Worm (Caenorhabditis elegans) whole organism, young adult: ENCODE results near the gene prp-9.

ENCODE experiments used
- B0019.2 ChIP-seq: fragments of 200-800 bp; sonication (Bioruptor generic); conservative IDR thresholded peaks from 2 replicates; pipeline ENCODE4 v1.3.6; 2022; ENCODE audit warnings: missing genetic modification reagents, missing genetic modification characterization, missing compliant biosample characterization
- B0035.1 ChIP-seq: sonication (generic microtip); optimal IDR thresholded peaks from 2 replicates; lab custom pipeline; 2016; ENCODE audit warnings: missing genetic modification characterization, mild to moderate bottlenecking, missing compliant biosample characterization, missing genotype, missing genetic modification reagents
- C17E4.6 ChIP-seq: fragments of 200-800 bp; sonication (Bioruptor generic); IDR thresholded peaks from 2 replicates; pipeline ENCODE4 v1.3.6; 2022; ENCODE audit warnings: missing genetic modification reagents, missing genetic modification characterization, missing compliant biosample characterization
- D2030.7 ChIP-seq: fragments of 200-800 bp; sonication (Bioruptor generic); IDR thresholded peaks from 2 replicates; pipeline ENCODE4 v1.3.6; 2022; ENCODE audit warnings: missing genetic modification reagents, missing genetic modification characterization, missing compliant biosample characterization
- F22D6.2 ChIP-seq: sonication (generic microtip); optimal IDR thresholded peaks from 2 replicates; lab custom pipeline; 2016; ENCODE audit warnings: mild to moderate bottlenecking, missing genetic modification characterization, missing compliant biosample characterization
- F37B4.10 ChIP-seq: fragments of 200-800 bp; sonication (Bioruptor generic); IDR thresholded peaks from 2 replicates; pipeline ENCODE4 v1.3.6; 2022; ENCODE audit warnings: missing genetic modification characterization, missing compliant biosample characterization
- F57A8.1 ChIP-seq: fragments of 200-800 bp; sonication (Bioruptor generic); optimal IDR thresholded peaks from 2 replicates; lab custom pipeline; 2018; ENCODE audit warnings: mild to moderate bottlenecking, missing genetic modification characterization, moderate library complexity, missing compliant biosample characterization
- F57C9.4 ChIP-seq: sonication (generic microtip); optimal IDR thresholded peaks from 2 replicates; lab custom pipeline; 2017; ENCODE audit warnings: mild to moderate bottlenecking, missing genetic modification characterization, missing compliant biosample characterization
- K11D2.4 ChIP-seq: fragments of 200-800 bp; sonication (Bioruptor generic); IDR thresholded peaks from 2 replicates; pipeline ENCODE4 v1.3.6; 2022; ENCODE audit warnings: missing genetic modification reagents, missing genetic modification characterization, missing compliant biosample characterization
- T26A5.8 ChIP-seq: sonication (generic microtip); optimal IDR thresholded peaks from 2 replicates; lab custom pipeline; 2016; ENCODE audit warnings: missing genetic modification characterization, missing compliant biosample characterization
- Y53G8AR.9 ChIP-seq: fragments of 200-800 bp; sonication (Bioruptor generic); conservative IDR thresholded peaks from 2 replicates; pipeline ENCODE4 v1.3.6; 2022; ENCODE audit warnings: missing genetic modification reagents, missing genetic modification characterization, missing compliant biosample characterization
- ZK185.1 ChIP-seq: sonication (generic microtip); optimal IDR thresholded peaks from 2 replicates; lab custom pipeline; 2016; ENCODE audit warnings: mild to moderate bottlenecking, missing genetic modification characterization, missing compliant biosample characterization; ENCODE audit not compliant: poor library complexity, severe bottlenecking
- ama-1 ChIP-seq, 3 experiments: fragments of 150-350 bp in 1 of 3; sonication (generic microtip) in 2 of 3; optimal IDR thresholded peaks; 2 replicates each; lab custom pipeline; 2014 to 2018; ENCODE audit warnings: missing biosample characterization in 2 of 3, missing genetic modification characterization in 2 of 3, missing genetic modification reagents in 2 of 3
- aptf-2 ChIP-seq: fragments of 200-800 bp; sonication (Bioruptor generic); conservative IDR thresholded peaks from 2 replicates; pipeline ENCODE4 v1.3.6; 2022; ENCODE audit warnings: missing genetic modification reagents, missing genetic modification characterization, missing compliant biosample characterization
- aptf-3 ChIP-seq: fragments of 200-800 bp; sonication (Bioruptor generic); IDR thresholded peaks from 2 replicates; pipeline ENCODE4 v1.3.6; 2022; ENCODE audit warnings: missing genetic modification characterization, missing compliant biosample characterization
- attf-3 ChIP-seq: fragments of 200-800 bp; sonication (Bioruptor generic); conservative IDR thresholded peaks from 2 replicates; pipeline ENCODE4 v1.3.6; 2022; ENCODE audit warnings: missing genetic modification reagents, missing genetic modification characterization, missing compliant biosample characterization
- attf-5 ChIP-seq: fragments of 200-800 bp; sonication (Bioruptor generic); optimal IDR thresholded peaks from 2 replicates; lab custom pipeline; 2018; ENCODE audit warnings: mild to moderate bottlenecking, missing genetic modification characterization, missing compliant biosample characterization
- attf-6 ChIP-seq: fragments of 200-800 bp; sonication (Bioruptor generic); IDR thresholded peaks from 2 replicates; pipeline ENCODE4 v1.3.6; 2022; ENCODE audit warnings: missing genetic modification reagents, missing genetic modification characterization, missing compliant biosample characterization
- bed-1 ChIP-seq: fragments of 200-800 bp; sonication (Bioruptor generic); IDR thresholded peaks from 2 replicates; pipeline ENCODE4 v1.3.6; 2022; ENCODE audit warnings: missing genetic modification reagents, missing genetic modification characterization, missing compliant biosample characterization
- bed-2 ChIP-seq: fragments of 200-800 bp; sonication (Bioruptor generic); IDR thresholded peaks from 2 replicates; pipeline ENCODE4 v1.3.6; 2022; ENCODE audit warnings: missing genetic modification reagents, missing genetic modification characterization, missing compliant biosample characterization
- ceh-40 ChIP-seq: fragments of 200-800 bp; sonication (Bioruptor generic); IDR thresholded peaks from 2 replicates; pipeline ENCODE4 v1.3.6; 2022; ENCODE audit warnings: missing genetic modification characterization, missing compliant biosample characterization
- ceh-58 ChIP-seq: fragments of 200-800 bp; sonication (Bioruptor generic); IDR thresholded peaks from 2 replicates; pipeline ENCODE4 v1.3.6; 2022; ENCODE audit warnings: missing genetic modification characterization, missing compliant biosample characterization
- dpff-1 ChIP-seq: sonication (generic microtip); optimal IDR thresholded peaks from 2 replicates; lab custom pipeline; 2017; ENCODE audit warnings: mild to moderate bottlenecking, missing genetic modification characterization, missing compliant biosample characterization
- dpl-1 ChIP-seq: fragments of 150-350 bp; optimal IDR thresholded peaks from 2 replicates; lab custom pipeline; 2014; ENCODE audit warnings: missing biosample characterization, missing genetic modification reagents, missing genetic modification characterization
- egl-18 ChIP-seq: fragments of 200-800 bp; sonication (Bioruptor generic); IDR thresholded peaks from 2 replicates; pipeline ENCODE4 v1.3.6; 2022; ENCODE audit warnings: missing genetic modification reagents, missing genetic modification characterization, missing compliant biosample characterization
- ets-4 ChIP-seq: fragments of 200-800 bp; sonication (Bioruptor generic); optimal IDR thresholded peaks from 2 replicates; lab custom pipeline; 2018; ENCODE audit warnings: mild to moderate bottlenecking, missing genetic modification characterization, missing compliant biosample characterization
- gei-17 ChIP-seq: fragments of 200-800 bp; sonication (Bioruptor generic); optimal IDR thresholded peaks from 2 replicates; lab custom pipeline; 2018; ENCODE audit warnings: mild to moderate bottlenecking, missing genetic modification characterization, missing compliant biosample characterization
- hlh-12 ChIP-seq: sonication (generic microtip); optimal IDR thresholded peaks from 2 replicates; lab custom pipeline; 2016; ENCODE audit warnings: missing genetic modification characterization, missing compliant biosample characterization
- hlh-26 ChIP-seq: fragments of 200-800 bp; sonication (Bioruptor generic); conservative IDR thresholded peaks from 2 replicates; pipeline ENCODE4 v1.3.6; 2022; ENCODE audit warnings: missing genetic modification reagents, missing genetic modification characterization, missing compliant biosample characterization
- hrde-1 ChIP-seq: sonication (generic microtip); optimal IDR thresholded peaks from 2 replicates; lab custom pipeline; 2016; ENCODE audit warnings: missing genetic modification characterization, mild to moderate bottlenecking, missing compliant biosample characterization, moderate library complexity, missing genotype, missing genetic modification reagents, borderline replicate concordance
- lin-35 ChIP-seq, 3 experiments: fragments of 150-350 bp in 2 of 3; sonication (generic microtip) in 1 of 3; optimal IDR thresholded peaks; 2 replicates each; lab custom pipeline; 2014 to 2018; ENCODE audit warnings: missing biosample characterization in 3 of 3, missing genetic modification characterization in 3 of 3, missing genetic modification reagents in 3 of 3
- madf-8 ChIP-seq: fragments of 200-800 bp; sonication (Bioruptor generic); conservative IDR thresholded peaks from 2 replicates; pipeline ENCODE4 v1.3.6; 2022; ENCODE audit warnings: missing genetic modification reagents, missing genetic modification characterization, missing compliant biosample characterization
- nfyb-1 ChIP-seq: fragments of 200-800 bp; sonication (Bioruptor generic); IDR thresholded peaks from 2 replicates; pipeline ENCODE4 v1.3.6; 2022; ENCODE audit warnings: missing genetic modification reagents, missing genetic modification characterization, missing compliant biosample characterization
- nhr-179 ChIP-seq: sonication (generic microtip); optimal IDR thresholded peaks from 2 replicates; lab custom pipeline; 2016; ENCODE audit warnings: mild to moderate bottlenecking, missing genetic modification characterization, missing compliant biosample characterization
- nhr-90 ChIP-seq: sonication (generic microtip); optimal IDR thresholded peaks from 2 replicates; lab custom pipeline; 2016; ENCODE audit warnings: missing genotype, mild to moderate bottlenecking, missing genetic modification characterization, missing compliant biosample characterization
- pha-4 ChIP-seq: fragments of 150-350 bp; sonication (generic microtip); optimal IDR thresholded peaks from 2 replicates; lab custom pipeline; 2014; ENCODE audit warnings: missing biosample characterization, missing genetic modification reagents, missing genetic modification characterization
- rpc-1 ChIP-seq, 2 experiments: fragments of 150-350 bp in 1 of 2; sonication (generic microtip) in 1 of 2; optimal IDR thresholded peaks; 2 replicates each; lab custom pipeline; 2014 to 2018; ENCODE audit warnings: missing biosample characterization in 1 of 2, missing genetic modification characterization in 1 of 2, missing genetic modification reagents in 1 of 2, missing genotype in 1 of 2
- snpc-1.3 ChIP-seq: sonication (generic microtip); optimal IDR thresholded peaks from 2 replicates; lab custom pipeline; 2017; ENCODE audit warnings: missing genetic modification characterization, mild to moderate bottlenecking, missing compliant biosample characterization, antibody characterized with exemption, moderate library complexity, missing genotype, missing genetic modification reagents; ENCODE audit not compliant: insufficient read depth
- snpc-4 ChIP-seq, 5 experiments: fragments of 150-350 bp in 1 of 5; sonication (generic microtip) in 4 of 5; optimal IDR thresholded peaks; 2 replicates each; lab custom pipeline; 2014 to 2018; ENCODE audit warnings: missing genetic modification characterization in 5 of 5, missing biosample characterization in 3 of 5, antibody characterized with exemption in 2 of 5, mild to moderate bottlenecking in 2 of 5, missing compliant biosample characterization in 2 of 5, missing genotype in 2 of 5, moderate library complexity in 2 of 5, missing genetic modification reagents in 1 of 5
- somi-1 ChIP-seq: fragments of 200-800 bp; sonication (Bioruptor generic); optimal IDR thresholded peaks from 2 replicates; lab custom pipeline; 2018; ENCODE audit warnings: mild to moderate bottlenecking, missing genetic modification characterization, missing compliant biosample characterization
- tbp1 ChIP-seq: fragments of 200-800 bp; sonication (Bioruptor generic); optimal IDR thresholded peaks from 2 replicates; lab custom pipeline; 2018; ENCODE audit warnings: mild to moderate bottlenecking, missing genetic modification characterization, missing compliant biosample characterization
- unc-62 ChIP-seq: fragments of 150-350 bp; optimal IDR thresholded peaks from 2 replicates; lab custom pipeline; 2014; ENCODE audit warnings: missing biosample characterization, missing genetic modification reagents, missing genetic modification characterization
- xnd-1 ChIP-seq: sonication (generic microtip); optimal IDR thresholded peaks from 2 replicates; lab custom pipeline; 2016; ENCODE audit warnings: missing genotype, missing genetic modification reagents, missing genetic modification characterization, missing compliant biosample characterization
- zfh-2 ChIP-seq: fragments of 200-800 bp; sonication (Bioruptor generic); conservative IDR thresholded peaks from 2 replicates; pipeline ENCODE4 v1.3.6; 2022; ENCODE audit warnings: missing genetic modification reagents, missing genetic modification characterization, missing compliant biosample characterization
- ztf-22 ChIP-seq: fragments of 200-800 bp; sonication (Bioruptor generic); optimal IDR thresholded peaks from 2 replicates; lab custom pipeline; 2018; ENCODE audit warnings: mild to moderate bottlenecking, missing genetic modification characterization, moderate library complexity, missing compliant biosample characterization

The prp-9 gene

ce11 chrII:8569038-8569977, 44.1 kb upstream of the prp-9 start, which contains the start of the genes col-38 and rpl-5:
Gene col-38, minus strand, starts transcription at chrII:8569088.
Gene rpl-5, plus strand, starts transcription at chrII:8569927.
- TF ChIP-seq F57C9.4 (tag; lab: Kevin White, UChicago) (no peak), nfyb-1 (GFP tag; lab: Robert Waterston, UW) (0 out of 2 replicates have a peak, but pooled peaks have one; percentile 59), unc-62 (no peak), ets-4 (no peak), dpl-1 (GFP tag; lab: Kevin White, UChicago) (peak; percentile 87), ztf-22 (GFP tag; lab: Kevin White, UChicago) (no peak), snpc-4 (GFP tag; optimal IDR thresholded peaks at IDR 0.05; lab: Kevin White, UChicago) (peak; percentile 37), snpc-4 (tag; optimal IDR thresholded peaks at IDR 0.05; lab: Kevin White, UChicago) (peak; percentile 36 to 75 (median 56)), F57A8.1 (GFP tag; lab: Kevin White, UChicago) (no peak), ZK185.1 (tag; lab: Kevin White, UChicago) (peak; percentile 58), attf-3 (GFP tag; lab: Robert Waterston, UW) (peak; percentile 64), attf-5 (peak; percentile 94), aptf-2 (GFP tag; lab: Robert Waterston, UW) (no peak), tbp1 (GFP tag; lab: Kevin White, UChicago) (peak; percentile 63), D2030.7 (peak; percentile 71), snpc-1.3 (tag; lab: Kevin White, UChicago) (peak; percentile 91), xnd-1 (tag; lab: Kevin White, UChicago) (peak; percentile 43), attf-6 (GFP tag; lab: Robert Waterston, UW) (no peak), lin-35 (GFP tag; optimal IDR thresholded peaks at IDR 0.05; lab: Kevin White, UChicago) (peak; percentile 67 to 91 (median 74)), dpff-1 (tag; lab: Kevin White, UChicago) (no peak), somi-1 (GFP tag; lab: Kevin White, UChicago) (no peak), C17E4.6 (GFP tag; lab: Robert Waterston, UW) (no peak), pha-4 (peak; percentile 57), ceh-40 (GFP tag; lab: Robert Waterston, UW) (no peak), T26A5.8 (tag; lab: Kevin White, UChicago) (no peak), hrde-1 (tag; lab: Kevin White, UChicago) (no peak), rpc-1 (optimal IDR thresholded peaks at IDR 0.05; lab: Kevin White, UChicago) (no peak), rpc-1 (tag; optimal IDR thresholded peaks at IDR 0.05; lab: Kevin White, UChicago) (no peak), K11D2.4 (GFP tag; lab: Robert Waterston, UW) (no peak), nhr-90 (peak; percentile 31), gei-17 (GFP tag; lab: Kevin White, UChicago) (no peak), madf-8 (GFP tag; lab: Robert Waterston, UW) (peak; percentile 65), aptf-3 (GFP tag; lab: Robert Waterston, UW) (no peak), bed-1 (no peak), ama-1 (optimal IDR thresholded peaks at IDR 0.05; lab: Kevin White, UChicago) (no peak), ama-1 (GFP tag; optimal IDR thresholded peaks at IDR 0.05; lab: Kevin White, UChicago) (peak in 1 of 2 experiments; percentile 26), ceh-58 (GFP tag; lab: Robert Waterston, UW) (no peak), F22D6.2 (no peak), hlh-12 (tag; lab: Kevin White, UChicago) (no peak), F37B4.10 (no peak), nhr-179 (tag; lab: Kevin White, UChicago) (no peak), egl-18 (GFP tag; lab: Robert Waterston, UW) (no peak), B0019.2 (GFP tag; lab: Robert Waterston, UW) (0 out of 2 replicates have a peak, but pooled peaks have one; percentile 27), hlh-26 (no peak), zfh-2 (GFP tag; lab: Robert Waterston, UW) (no peak), B0035.1 (tag; lab: Kevin White, UChicago) (no peak), bed-2 (GFP tag; lab: Robert Waterston, UW) (no peak), Y53G8AR.9 (no peak)
